Worm (Caenorhabditis elegans) whole organism, late embryonic: ENCODE results near the gene ccdc-55.

ENCODE experiments used
- C08G9.2 ChIP-seq: sonication (generic microtip); optimal IDR thresholded peaks from 2 replicates; lab custom pipeline; 2016; ENCODE audit warnings: mild to moderate bottlenecking, missing genetic modification characterization, moderate library complexity, missing compliant biosample characterization
- K09A11.1 ChIP-seq: sonication (generic microtip); optimal IDR thresholded peaks from 2 replicates; lab custom pipeline; 2017; ENCODE audit warnings: antibody characterized with exemption, mild to moderate bottlenecking, missing genetic modification characterization, missing compliant biosample characterization; ENCODE audit not compliant: insufficient read depth
- T23F11.4 ChIP-seq: fragments of 200-800 bp; sonication (Bioruptor generic); optimal IDR thresholded peaks from 2 replicates; lab custom pipeline; 2018; ENCODE audit warnings: mild to moderate bottlenecking, missing genetic modification characterization, missing compliant biosample characterization
- Y22D7AL.16 ChIP-seq: sonication (generic microtip); optimal IDR thresholded peaks from 2 replicates; lab custom pipeline; 2016; ENCODE audit warnings: missing genetic modification characterization, missing compliant biosample characterization
- ahr-1 ChIP-seq: sonication (generic microtip); optimal IDR thresholded peaks from 2 replicates; lab custom pipeline; 2016; ENCODE audit warnings: missing genetic modification characterization, missing compliant biosample characterization
- ama-1 ChIP-seq: fragments of 150-350 bp; optimal IDR thresholded peaks from 2 replicates; lab custom pipeline; 2014
- ceh-14 ChIP-seq: sonication (generic microtip); optimal IDR thresholded peaks from 2 replicates; lab custom pipeline; 2016; ENCODE audit warnings: missing genotype, missing genetic modification characterization, missing compliant biosample characterization
- ceh-18 ChIP-seq: sonication (generic microtip); optimal IDR thresholded peaks from 2 replicates; lab custom pipeline; 2016; ENCODE audit warnings: missing genetic modification characterization, missing compliant biosample characterization
- ceh-22 ChIP-seq: sonication (generic microtip); optimal IDR thresholded peaks from 2 replicates; lab custom pipeline; 2017; ENCODE audit warnings: missing biosample characterization, missing genetic modification characterization
- ceh-24 ChIP-seq: sonication (generic microtip); optimal IDR thresholded peaks from 2 replicates; lab custom pipeline; 2016; ENCODE audit warnings: mild to moderate bottlenecking, missing genetic modification characterization, missing compliant biosample characterization
- ceh-45 ChIP-seq: fragments of 200-800 bp; sonication (Bioruptor generic); IDR thresholded peaks from 2 replicates; pipeline ENCODE4 v1.3.6; 2022; ENCODE audit warnings: missing genetic modification reagents, missing genetic modification characterization, missing compliant biosample characterization
- ceh-9 ChIP-seq: sonication (generic microtip); optimal IDR thresholded peaks from 2 replicates; lab custom pipeline; 2016; ENCODE audit warnings: mild to moderate bottlenecking, missing genetic modification characterization, inconsistent platforms, missing compliant biosample characterization
- che-1 ChIP-seq: sonication (generic microtip); optimal IDR thresholded peaks from 2 replicates; lab custom pipeline; 2016; ENCODE audit warnings: mild to moderate bottlenecking, missing genetic modification characterization, missing compliant biosample characterization
- dve-1 ChIP-seq: sonication (generic microtip); optimal IDR thresholded peaks from 2 replicates; lab custom pipeline; 2017; ENCODE audit warnings: antibody characterized with exemption, mild to moderate bottlenecking, missing genetic modification characterization, missing compliant biosample characterization
- elt-2 ChIP-seq: sonication (generic microtip); optimal IDR thresholded peaks from 2 replicates; lab custom pipeline; 2016; ENCODE audit warnings: missing genetic modification reagents, missing genetic modification characterization, missing compliant biosample characterization
- fkh-10 ChIP-seq: fragments of 150-350 bp; optimal IDR thresholded peaks from 2 replicates; lab custom pipeline; 2014; ENCODE audit warnings: missing biosample characterization, missing genetic modification reagents, missing genetic modification characterization
- hlh-15 ChIP-seq: sonication (generic microtip); optimal IDR thresholded peaks from 2 replicates; lab custom pipeline; 2016; ENCODE audit warnings: missing genetic modification characterization, missing compliant biosample characterization
- hlh-30 ChIP-seq: sonication (generic microtip); optimal IDR thresholded peaks from 2 replicates; lab custom pipeline; 2017; ENCODE audit warnings: antibody characterized with exemption, missing genetic modification characterization, missing compliant biosample characterization; ENCODE audit not compliant: insufficient read depth
- hlh-6 ChIP-seq: sonication (generic microtip); optimal IDR thresholded peaks from 2 replicates; lab custom pipeline; 2016; ENCODE audit warnings: missing genotype, missing genetic modification characterization, missing compliant biosample characterization
- lim-6 ChIP-seq: sonication (generic microtip); optimal IDR thresholded peaks from 2 replicates; lab custom pipeline; 2016; ENCODE audit warnings: missing genetic modification characterization, missing compliant biosample characterization
- madf-2 ChIP-seq: sonication (generic microtip); optimal IDR thresholded peaks from 2 replicates; lab custom pipeline; 2017; ENCODE audit warnings: missing genetic modification characterization, missing compliant biosample characterization
- mec-3 ChIP-seq: sonication (generic microtip); optimal IDR thresholded peaks from 2 replicates; lab custom pipeline; 2016; ENCODE audit warnings: borderline replicate concordance, missing genetic modification characterization, missing compliant biosample characterization
- nfya-1 ChIP-seq: sonication (generic microtip); optimal IDR thresholded peaks from 2 replicates; lab custom pipeline; 2017; ENCODE audit warnings: missing genetic modification characterization, mild to moderate bottlenecking, missing compliant biosample characterization, antibody characterized with exemption, moderate library complexity
- nhr-232 ChIP-seq: sonication (generic microtip); optimal IDR thresholded peaks from 2 replicates; lab custom pipeline; 2016; ENCODE audit warnings: missing genetic modification characterization, missing compliant biosample characterization
- npax-4 ChIP-seq: sonication (generic microtip); optimal IDR thresholded peaks from 2 replicates; lab custom pipeline; 2016; ENCODE audit warnings: missing genetic modification characterization, missing compliant biosample characterization
- odd-2 ChIP-seq: sonication (generic microtip); optimal IDR thresholded peaks from 2 replicates; lab custom pipeline; 2017; ENCODE audit warnings: antibody characterized with exemption, mild to moderate bottlenecking, missing genetic modification characterization, missing compliant biosample characterization
- pag-3 ChIP-seq: sonication (generic microtip); optimal IDR thresholded peaks from 2 replicates; lab custom pipeline; 2016; ENCODE audit warnings: missing compliant biosample characterization, missing genetic modification characterization, borderline replicate concordance
- pha-2 ChIP-seq: sonication (generic microtip); optimal IDR thresholded peaks from 2 replicates; lab custom pipeline; 2017; ENCODE audit warnings: mild to moderate bottlenecking, missing genetic modification characterization, missing compliant biosample characterization
- pqm-1 ChIP-seq: sonication (generic microtip); optimal IDR thresholded peaks from 2 replicates; lab custom pipeline; 2016; ENCODE audit warnings: missing genetic modification characterization, missing compliant biosample characterization
- ref-2 ChIP-seq: sonication (generic microtip); optimal IDR thresholded peaks from 2 replicates; lab custom pipeline; 2016; ENCODE audit warnings: missing genetic modification characterization, missing compliant biosample characterization
- sox-2 ChIP-seq: fragments of 200-800 bp; sonication (Bioruptor generic); IDR thresholded peaks from 2 replicates; pipeline ENCODE4 v1.3.6; 2022; ENCODE audit warnings: missing genetic modification reagents, missing genetic modification characterization, missing compliant biosample characterization
- syd-9 ChIP-seq: sonication (generic microtip); optimal IDR thresholded peaks from 2 replicates; lab custom pipeline; 2016; ENCODE audit warnings: mild to moderate bottlenecking, missing genetic modification characterization, moderate library complexity, missing compliant biosample characterization
- tbx-2 ChIP-seq: sonication (generic microtip); optimal IDR thresholded peaks from 2 replicates; lab custom pipeline; 2016; ENCODE audit warnings: missing genetic modification characterization, missing compliant biosample characterization
- tbx-7 ChIP-seq: sonication (generic microtip); optimal IDR thresholded peaks from 2 replicates; lab custom pipeline; 2016; ENCODE audit warnings: missing genotype, missing genetic modification characterization, missing compliant biosample characterization
- ttx-3 ChIP-seq: sonication (generic microtip); optimal IDR thresholded peaks from 2 replicates; lab custom pipeline; 2016; ENCODE audit warnings: missing genetic modification reagents, missing genetic modification characterization, missing compliant biosample characterization
- unc-42 ChIP-seq: sonication (generic microtip); optimal IDR thresholded peaks from 2 replicates; lab custom pipeline; 2016; ENCODE audit warnings: missing genotype, missing genetic modification characterization, missing compliant biosample characterization
- ztf-16 ChIP-seq: sonication (generic microtip); optimal IDR thresholded peaks from 2 replicates; lab custom pipeline; 2017; ENCODE audit warnings: missing genetic modification characterization, missing compliant biosample characterization

Gene ccdc-55

DNA sequence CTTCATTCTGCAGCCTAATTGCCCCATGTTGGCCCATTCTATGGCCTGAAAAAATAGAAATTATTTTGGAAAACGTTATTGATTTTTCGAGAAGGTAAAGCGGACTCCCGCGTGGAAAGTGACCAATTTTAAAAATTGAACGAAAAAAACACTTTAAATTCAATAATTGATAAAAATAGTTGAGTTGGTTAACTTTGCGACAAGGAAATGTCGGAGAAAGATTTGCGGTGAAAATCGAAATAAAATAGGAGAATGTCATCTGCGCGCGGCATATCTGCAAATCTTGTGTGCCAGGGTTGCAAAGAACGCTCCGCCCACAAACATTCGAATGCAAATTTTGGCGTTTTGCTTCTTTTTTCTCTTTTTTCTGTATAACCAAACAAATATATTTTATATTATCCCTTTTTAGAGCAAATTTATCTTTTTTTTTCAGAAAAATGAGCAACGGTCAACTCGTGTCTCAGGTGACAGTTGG lies 2.4 kb upstream of the ccdc-55 start, which contains the start of the genes rnf-121 and C16C10.4 (continued):
- peak; percentile 97 for TF ChIP-seq elt-2
- 0 out of 2 replicates have a peak, but pooled peaks have one; percentile 29 for TF ChIP-seq sox-2 (GFP tag; lab: Robert Waterston, UW)
- peak; percentile 88 for TF ChIP-seq che-1 (tag; lab: Kevin White, UChicago)
- peak; percentile 59 for TF ChIP-seq tbx-7 (tag; lab: Kevin White, UChicago)
- peak; percentile 82 for TF ChIP-seq npax-4 (tag; lab: Kevin White, UChicago)
- TF ChIP-seq lim-6 (tag; lab: Kevin White, UChicago): peak; percentile 73
- peak; percentile 65 for TF ChIP-seq dve-1 (tag; lab: Kevin White, UChicago)
- TF ChIP-seq odd-2 (tag; lab: Kevin White, UChicago): peak; percentile 87
- TF ChIP-seq ttx-3 (tag; lab: Kevin White, UChicago): peak; percentile 92
- no peak for TF ChIP-seq mec-3
- peak; percentile 83 for TF ChIP-seq T23F11.4 (GFP tag; lab: Kevin White, UChicago)
- peak; percentile 92 for TF ChIP-seq pha-2
- peak; percentile 89 for TF ChIP-seq madf-2 (tag; lab: Kevin White, UChicago)
- peak; percentile 90 for TF ChIP-seq tbx-2
- peak; percentile 94 for TF ChIP-seq hlh-15 (tag; lab: Kevin White, UChicago)
- TF ChIP-seq Y22D7AL.16: peak; percentile 83
- peak; percentile 51 for TF ChIP-seq pqm-1 (tag; lab: Kevin White, UChicago)
- TF ChIP-seq hlh-30 (tag; lab: Kevin White, UChicago): peak; percentile 23
- no peak for TF ChIP-seq ama-1 (lab: Kevin White, UChicago)
- TF ChIP-seq nfya-1 (tag; lab: Kevin White, UChicago): peak; percentile 92
- TF ChIP-seq ceh-22 (tag; lab: Kevin White, UChicago): peak; percentile 63

ce11 chrIII:4166745-4167144 lies 1.8 kb downstream of the ccdc-55 start, which contains the start of gene rnf-5:
rnf-5 (minus strand) TSS chrIII:4166845.
- TF ChIP-seq lim-6 (tag; lab: Kevin White, UChicago) (no peak), ztf-16 (tag; lab: Kevin White, UChicago) (no peak), syd-9 (no peak), sox-2 (GFP tag; lab: Robert Waterston, UW) (no peak), K09A11.1 (no peak), ahr-1 (tag; lab: Kevin White, UChicago) (no peak), ceh-45 (no peak), elt-2 (no peak), mec-3 (no peak), unc-42 (tag; lab: Kevin White, UChicago) (no peak), ceh-14 (tag; lab: Kevin White, UChicago) (no peak), C08G9.2 (tag; lab: Kevin White, UChicago) (no peak), T23F11.4 (GFP tag; lab: Kevin White, UChicago) (no peak), ref-2 (no peak), ceh-24 (tag; lab: Kevin White, UChicago) (no peak), che-1 (tag; lab: Kevin White, UChicago) (no peak), pag-3 (no peak), ttx-3 (tag; lab: Kevin White, UChicago) (no peak), nhr-232 (tag; lab: Kevin White, UChicago) (no peak)

ce11 chrIII:4164071-4164470 lies 4.5 kb downstream of the ccdc-55 start, which contains the start of gene C16C10.8:
C16C10.8 (minus strand) TSS chrIII:4164171.
- TF ChIP-seq fkh-10 (GFP tag; lab: Kevin White, UChicago) (no peak), tbx-2 (no peak), ceh-9 (no peak), ceh-18 (tag; lab: Kevin White, UChicago) (no peak), odd-2 (tag; lab: Kevin White, UChicago) (no peak), nhr-232 (tag; lab: Kevin White, UChicago) (no peak), hlh-6 (tag; lab: Kevin White, UChicago) (no peak)
